Fruit fly (Drosophila melanogaster) whole organism, embryonic: ENCODE data around the gene Osi10a.

ENCODE experiments used
- Blimp-1 ChIP-seq: fragments of 200-800 bp; sonication (Bioruptor generic); optimal IDR thresholded peaks from 3 replicates; lab custom pipeline; 2018; ENCODE audit warnings: missing biosample characterization, missing genetic modification characterization, mild to moderate bottlenecking, moderate library complexity, missing genetic modification reagents
- CG14667 ChIP-seq: fragments of 200-800 bp; sonication (Bioruptor generic); IDR thresholded peaks from 2 replicates; pipeline ENCODE4 v1.3.6; 2022; ENCODE audit warnings: missing biosample characterization, missing genetic modification characterization
- CG1529 ChIP-seq: fragments of 200-800 bp; sonication (Bioruptor generic); optimal IDR thresholded peaks from 3 replicates; lab custom pipeline; 2018; ENCODE audit warnings: missing biosample characterization, missing genetic modification characterization
- CG15479 ChIP-seq: fragments of 200-800 bp; sonication (Bioruptor generic); optimal IDR thresholded peaks from 3 replicates; lab custom pipeline; 2019; ENCODE audit warnings: missing biosample characterization, mild to moderate bottlenecking, missing genetic modification characterization, moderate library complexity
- CG15696 ChIP-seq: fragments of 200-800 bp; sonication (Bioruptor generic); optimal IDR thresholded peaks from 2 replicates; lab custom pipeline; 2019; ENCODE audit warnings: missing biosample characterization, mild to moderate bottlenecking, missing genetic modification characterization, moderate library complexity
- CG1647 ChIP-seq: fragments of 200-800 bp; sonication (Bioruptor generic); optimal IDR thresholded peaks from 3 replicates; lab custom pipeline; 2016; ENCODE audit warnings: missing biosample characterization, missing genetic modification characterization
- CG16779 ChIP-seq: fragments of 200-800 bp; sonication (Bioruptor generic); IDR thresholded peaks from 2 replicates; pipeline ENCODE4 v1.3.6; 2022; ENCODE audit warnings: missing biosample characterization, missing genetic modification characterization
- CG17359 ChIP-seq: fragments of 200-800 bp; sonication (Bioruptor generic); optimal IDR thresholded peaks from 3 replicates; lab custom pipeline; 2018; ENCODE audit warnings: missing biosample characterization, mild to moderate bottlenecking, missing genetic modification characterization, moderate library complexity
- CG17912 ChIP-seq: fragments of 200-800 bp; sonication (Bioruptor generic); optimal IDR thresholded peaks from 2 replicates; lab custom pipeline; 2018; ENCODE audit warnings: missing biosample characterization, mild to moderate bottlenecking, missing genetic modification characterization
- CG2199 ChIP-seq: fragments of 200-800 bp; sonication (Bioruptor generic); IDR thresholded peaks from 3 replicates; pipeline ENCODE4 v1.3.6; 2022; ENCODE audit warnings: missing biosample characterization, missing genetic modification characterization
- CG2678 ChIP-seq: fragments of 200-800 bp; sonication (Bioruptor generic); optimal IDR thresholded peaks from 3 replicates; lab custom pipeline; 2019; ENCODE audit warnings: missing biosample characterization, mild to moderate bottlenecking, missing genetic modification characterization, moderate library complexity
- CG2875 ChIP-seq: fragments of 200-800 bp; sonication (Bioruptor generic); optimal IDR thresholded peaks from 2 replicates; lab custom pipeline; 2017; ENCODE audit warnings: missing biosample characterization, mild to moderate bottlenecking, missing genetic modification characterization, missing genetic modification reagents
- CG31441 ChIP-seq: fragments of 200-800 bp; sonication (Bioruptor generic); IDR thresholded peaks from 2 replicates; pipeline ENCODE4 v1.3.6; 2022; ENCODE audit warnings: missing biosample characterization, missing genetic modification characterization
- CG33557 ChIP-seq: fragments of 200-800 bp; sonication (Bioruptor generic); optimal IDR thresholded peaks from 2 replicates; lab custom pipeline; 2019; ENCODE audit warnings: missing biosample characterization, mild to moderate bottlenecking, missing genetic modification characterization, moderate library complexity
- CG42726 ChIP-seq: fragments of 200-800 bp; sonication (Bioruptor generic); IDR thresholded peaks from 2 replicates; pipeline ENCODE4 v1.3.6; 2022; ENCODE audit warnings: missing biosample characterization, missing genetic modification characterization; ENCODE audit not compliant: partially characterized antibody
- CG7357 ChIP-seq: fragments of 200-800 bp; sonication (Bioruptor generic); IDR thresholded peaks from 3 replicates; pipeline ENCODE4 v1.3.6; 2022; ENCODE audit warnings: missing biosample characterization, missing genetic modification characterization
- CG7556 ChIP-seq: fragments of 200-800 bp; sonication (Bioruptor generic); optimal IDR thresholded peaks from 2 replicates; lab custom pipeline; 2017; ENCODE audit warnings: missing biosample characterization, mild to moderate bottlenecking, missing genetic modification characterization
- CG8281 ChIP-seq: fragments of 200-800 bp; sonication (Bioruptor generic); optimal IDR thresholded peaks from 2 replicates; lab custom pipeline; 2018; ENCODE audit warnings: missing biosample characterization, mild to moderate bottlenecking, missing genetic modification characterization, moderate library complexity
- CG8388 ChIP-seq: fragments of 200-800 bp; sonication (Bioruptor generic); optimal IDR thresholded peaks from 2 replicates; lab custom pipeline; 2019; ENCODE audit warnings: missing biosample characterization, mild to moderate bottlenecking, missing genetic modification characterization, moderate library complexity
- CG9437 ChIP-seq: fragments of 200-800 bp; sonication (Bioruptor generic); optimal IDR thresholded peaks from 2 replicates; lab custom pipeline; 2018; ENCODE audit warnings: missing biosample characterization, mild to moderate bottlenecking, missing genetic modification characterization
- D19A ChIP-seq: fragments of 200-800 bp; optimal IDR thresholded peaks from 3 replicates; lab custom pipeline; 2019; ENCODE audit warnings: missing biosample characterization, mild to moderate bottlenecking, missing genetic modification characterization, moderate library complexity
- Dbx ChIP-seq: fragments of 200-800 bp; sonication (Bioruptor generic); IDR thresholded peaks from 3 replicates; pipeline ENCODE4 v1.3.6; 2022; ENCODE audit warnings: missing biosample characterization, missing genetic modification characterization
- Dip2 ChIP-seq: fragments of 200-800 bp; sonication (Bioruptor generic); IDR thresholded peaks from 2 replicates; pipeline ENCODE4 v1.3.6; 2022; ENCODE audit warnings: missing biosample characterization, missing genetic modification characterization
- Ets65A ChIP-seq: fragments of 200-800 bp; sonication (Bioruptor generic); peaks from one replicate; lab custom pipeline; 2016; ENCODE audit warnings: missing biosample characterization, missing genetic modification characterization
- Ets97D ChIP-seq: fragments of 200-800 bp; sonication (Bioruptor generic); optimal IDR thresholded peaks from 3 replicates; lab custom pipeline; 2016; ENCODE audit warnings: missing biosample characterization, missing genetic modification characterization
- NFAT ChIP-seq: fragments of 200-800 bp; sonication (Bioruptor generic); IDR thresholded peaks from 2 replicates; pipeline ENCODE4 v1.3.6; 2022; ENCODE audit warnings: missing biosample characterization, missing genetic modification characterization
- Oli ChIP-seq: fragments of 200-800 bp; sonication (Bioruptor generic); optimal IDR thresholded peaks from 2 replicates; lab custom pipeline; 2018; ENCODE audit warnings: missing biosample characterization, mild to moderate bottlenecking, missing genetic modification characterization, moderate library complexity
- Sox100B ChIP-seq: fragments of 200-800 bp; sonication (Bioruptor generic); optimal IDR thresholded peaks from 3 replicates; lab custom pipeline; 2018; ENCODE audit warnings: missing biosample characterization, mild to moderate bottlenecking, missing genetic modification characterization
- Ssrp ChIP-seq: fragments of 200-800 bp; sonication (Bioruptor generic); optimal IDR thresholded peaks from 2 replicates; lab custom pipeline; 2018; ENCODE audit warnings: missing biosample characterization, mild to moderate bottlenecking, missing genetic modification characterization, moderate library complexity
- Xbp1 ChIP-seq: fragments of 200-800 bp; sonication (Bioruptor generic); optimal IDR thresholded peaks from 3 replicates; lab custom pipeline; 2016; ENCODE audit warnings: missing biosample characterization, mild to moderate bottlenecking, missing genetic modification characterization
- chn ChIP-seq: fragments of 200-800 bp; sonication (Bioruptor generic); optimal IDR thresholded peaks from 2 replicates; lab custom pipeline; 2016; ENCODE audit warnings: missing biosample characterization, missing genetic modification characterization
- crol ChIP-seq: fragments of 200-800 bp; sonication (Bioruptor generic); IDR thresholded peaks from 2 replicates; pipeline ENCODE4 v1.3.6; 2022; ENCODE audit warnings: missing biosample characterization, missing genetic modification characterization
- danr ChIP-seq: fragments of 200-800 bp; sonication (Bioruptor generic); IDR thresholded peaks from 2 replicates; pipeline ENCODE4 v1.3.6; 2022; ENCODE audit warnings: missing biosample characterization, missing genetic modification characterization
- dmrt99B ChIP-seq: fragments of 200-800 bp; sonication (Bioruptor generic); optimal IDR thresholded peaks from 2 replicates; lab custom pipeline; 2018; ENCODE audit warnings: missing biosample characterization, mild to moderate bottlenecking, missing genetic modification characterization, moderate library complexity
- emc ChIP-seq: fragments of 200-800 bp; sonication (Bioruptor generic); optimal IDR thresholded peaks from 2 replicates; lab custom pipeline; 2016; ENCODE audit warnings: missing biosample characterization, missing genetic modification characterization
- ewg ChIP-seq: fragments of 200-800 bp; sonication (Bioruptor generic); optimal IDR thresholded peaks from 3 replicates; lab custom pipeline; 2017; ENCODE audit warnings: mild to moderate bottlenecking, missing biosample characterization, missing genetic modification reagents, missing genetic modification characterization
- gem ChIP-seq: fragments of 200-800 bp; sonication (Bioruptor generic); optimal IDR thresholded peaks from 2 replicates; lab custom pipeline; 2019; ENCODE audit warnings: missing biosample characterization, mild to moderate bottlenecking, missing genetic modification characterization, moderate library complexity
- gfzf ChIP-seq: fragments of 200-800 bp; sonication (Bioruptor generic); optimal IDR thresholded peaks from 2 replicates; lab custom pipeline; 2016; ENCODE audit warnings: missing biosample characterization, mild to moderate bottlenecking, missing genetic modification characterization, moderate library complexity
- grn ChIP-seq: fragments of 200-800 bp; sonication (Bioruptor generic); optimal IDR thresholded peaks from 3 replicates; lab custom pipeline; 2017; ENCODE audit warnings: missing biosample characterization, missing genetic modification characterization
- hkb ChIP-seq, 2 experiments: fragments of 200-800 bp in 1 of 2; fragments of >200 bp in 1 of 2; sonication (Bioruptor generic) in 1 of 2; IDR thresholded peaks in 1 of 2; optimal IDR thresholded peaks in 1 of 2; 2 replicates each; pipeline versions ENCODE4 v1.3.6 to Lab custom; 2017 to 2022; ENCODE audit warnings: missing biosample characterization in 1 of 2, missing genetic modification characterization in 1 of 2
- pnt ChIP-seq: fragments of 200-800 bp; sonication (Bioruptor generic); optimal IDR thresholded peaks from 3 replicates; lab custom pipeline; 2016; ENCODE audit warnings: missing biosample characterization, missing genetic modification characterization
- sc ChIP-seq, 3 experiments: fragments of >200 bp in 2 of 3; fragments of 200-800 bp in 1 of 3; sonication (Bioruptor generic) in 1 of 3; optimal IDR thresholded peaks; 2 replicates in 2 of 3; 3 replicates in 1 of 3; lab custom pipeline; 2017; ENCODE audit warnings: mild to moderate bottlenecking in 1 of 3, missing biosample characterization in 1 of 3, missing genetic modification characterization in 1 of 3, missing genetic modification reagents in 1 of 3
- sisA ChIP-seq: fragments of 200-800 bp; sonication (Bioruptor generic); IDR thresholded peaks from 2 replicates; pipeline ENCODE4 v1.3.6; 2022; ENCODE audit warnings: missing biosample characterization, missing genetic modification characterization
- slou ChIP-seq: fragments of 200-800 bp; sonication (Bioruptor generic); optimal IDR thresholded peaks from 3 replicates; lab custom pipeline; 2016; ENCODE audit warnings: missing biosample characterization, missing genetic modification characterization
- tin ChIP-seq: fragments of 200-800 bp; sonication (Bioruptor generic); optimal IDR thresholded peaks from 3 replicates; lab custom pipeline; 2016; ENCODE audit warnings: missing biosample characterization, missing genetic modification characterization
- unpg ChIP-seq: fragments of 200-800 bp; sonication (Bioruptor generic); optimal IDR thresholded peaks from 3 replicates; lab custom pipeline; 2018; ENCODE audit warnings: missing biosample characterization, mild to moderate bottlenecking, missing genetic modification characterization, moderate library complexity

Gene Osi10a

DNA sequence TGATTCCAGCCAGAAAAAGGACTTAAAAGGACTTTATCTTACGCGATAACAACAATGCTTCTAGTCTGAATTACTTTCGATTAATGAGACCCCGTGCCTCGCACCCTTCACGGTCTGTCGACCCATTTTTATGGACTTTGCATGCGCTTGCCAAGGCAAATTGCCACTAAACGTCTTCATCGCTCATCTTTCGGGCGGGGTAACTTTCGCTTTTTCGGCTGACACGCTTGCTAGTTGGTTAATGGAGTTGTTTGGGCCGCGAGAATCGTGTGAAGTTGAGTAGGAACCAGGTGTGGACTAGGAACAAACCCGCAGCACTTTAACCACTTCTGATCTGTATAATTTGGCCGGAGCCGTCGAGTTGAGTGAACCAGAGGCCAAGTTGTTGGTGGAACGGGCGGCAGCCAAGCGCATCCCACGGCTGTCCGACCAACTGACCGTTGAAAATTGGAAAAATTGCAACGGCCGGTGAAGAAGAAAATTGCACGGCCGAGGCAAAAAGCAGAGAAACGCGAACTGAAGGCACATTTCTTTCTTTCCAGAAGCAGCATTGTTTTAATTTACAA, 36.7 kb upstream of the Osi10a start, which contains the start of gene Osi5:
Gene Osi5, plus strand, starts transcription at position 516 of the 566 bp plus-strand sequence.
- peak; percentile 95 for TF ChIP-seq Blimp-1
- no peak for TF ChIP-seq emc (GFP tag; lab: Kevin White, UChicago)
- TF ChIP-seq CG8281, result no peak
- no peak for TF ChIP-seq tin (GFP tag; lab: Kevin White, UChicago)
- no peak for TF ChIP-seq pnt (GFP tag; lab: Kevin White, UChicago)
- TF ChIP-seq CG17912 (GFP tag; lab: Kevin White, UChicago), result no peak
- no peak for TF ChIP-seq danr (GFP tag; lab: Robert Waterston, UW)
- peak; percentile 4 for TF ChIP-seq Ets65A (GFP tag; lab: Kevin White, UChicago)
- no peak for TF ChIP-seq grn (GFP tag; lab: Kevin White, UChicago)
- no peak for TF ChIP-seq CG33557 (GFP tag; lab: Kevin White, UChicago)
- no peak for TF ChIP-seq sisA
- TF ChIP-seq gfzf (GFP tag; lab: Kevin White, UChicago), result no peak
- no peak for TF ChIP-seq Dbx (GFP tag; lab: Robert Waterston, UW)
- TF ChIP-seq NFAT, result no peak
- TF ChIP-seq, all 482 proteins: peak for 2

DNA sequence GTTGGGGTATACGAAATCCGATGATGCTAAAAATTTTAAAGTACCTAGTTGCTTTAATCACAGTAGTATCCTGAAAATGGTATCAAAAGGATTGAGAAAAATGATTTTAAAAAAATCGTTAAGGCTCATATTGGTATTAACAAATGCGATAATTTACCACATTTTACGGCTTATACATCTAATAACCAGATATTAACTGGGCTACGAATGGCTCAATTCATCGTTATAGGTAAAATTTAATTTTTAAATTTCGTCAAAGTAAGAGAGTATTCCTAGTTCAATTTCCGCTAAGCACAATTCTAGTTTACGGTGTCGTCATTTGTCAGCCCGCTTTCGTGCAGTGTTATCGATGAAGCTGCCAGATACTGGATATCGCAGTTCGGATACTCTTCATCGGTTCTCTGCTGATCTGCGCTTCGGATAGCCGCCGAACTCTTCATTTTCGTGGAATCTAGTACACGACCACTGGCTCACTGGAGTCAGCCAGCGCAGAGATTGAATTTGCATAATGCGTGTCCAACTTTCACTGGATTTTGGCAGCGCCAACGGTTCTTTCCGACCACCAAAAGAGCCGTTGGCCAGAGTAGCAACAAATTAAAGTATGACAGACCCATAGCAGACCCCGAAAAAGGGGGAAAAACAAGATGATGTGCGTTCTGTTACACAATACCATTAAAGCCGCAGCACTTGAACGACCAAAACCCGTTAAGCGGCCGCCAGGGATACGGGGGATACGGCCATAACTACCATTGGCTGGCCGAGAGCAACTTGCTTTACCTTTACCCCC, 34.5 kb upstream of the Osi10a start:
- TF ChIP-seq sc (optimal IDR thresholded peaks at IDR 0.05; lab: Kevin White, UChicago), result no peak
- peak; percentile 53 for TF ChIP-seq sc (GFP tag; optimal IDR thresholded peaks at IDR 0.05; lab: Kevin White, UChicago)
- TF ChIP-seq CG1529 (GFP tag; lab: Kevin White, UChicago), result peak; percentile 37
- TF ChIP-seq Sox100B (GFP tag; lab: Kevin White, UChicago), result peak; percentile 31
- peak; percentile 85 for TF ChIP-seq Blimp-1
- TF ChIP-seq hkb (optimal IDR thresholded peaks at IDR 0.05; lab: Kevin White, UChicago), result no peak
- no peak for TF ChIP-seq hkb (GFP tag; IDR thresholded peaks at IDR 0.05; lab: Robert Waterston, UW)
- TF ChIP-seq unpg (GFP tag; lab: Kevin White, UChicago), result peak; percentile 14
- peak; percentile 19 for TF ChIP-seq Xbp1 (GFP tag; lab: Kevin White, UChicago)
- peak; percentile 25 for TF ChIP-seq Ssrp (tag; lab: Kevin White, UChicago)
- TF ChIP-seq dmrt99B (tag; lab: Kevin White, UChicago), result peak; percentile 45
- no peak for TF ChIP-seq CG15696
- peak; percentile 40 for TF ChIP-seq CG2875 (GFP tag; lab: Kevin White, UChicago)
- TF ChIP-seq CG15479, result no peak
- TF ChIP-seq Ets97D, result no peak
- peak; percentile 8 for TF ChIP-seq CG8388
- TF ChIP-seq D19A, result peak; percentile 65
- no peak for TF ChIP-seq Dip2
- no peak for TF ChIP-seq CG2199 (GFP tag; lab: Robert Waterston, UW)
- peak; percentile 56 for TF ChIP-seq Ets65A (GFP tag; lab: Kevin White, UChicago)
- TF ChIP-seq CG7556 (GFP tag; lab: Kevin White, UChicago), result peak; percentile 39
- no peak for TF ChIP-seq CG16779 (GFP tag; lab: Robert Waterston, UW)
- TF ChIP-seq crol (GFP tag; lab: Robert Waterston, UW), result no peak
- TF ChIP-seq CG17359 (tag; lab: Kevin White, UChicago), result peak; percentile 25
- peak; percentile 56 for TF ChIP-seq gem (tag; lab: Kevin White, UChicago)
- no peak for TF ChIP-seq CG7357
- no peak for TF ChIP-seq CG1647 (GFP tag; lab: Kevin White, UChicago)
- TF ChIP-seq ewg (GFP tag; lab: Kevin White, UChicago), result peak; percentile 9
- TF ChIP-seq CG31441 (GFP tag; lab: Robert Waterston, UW), result peak; percentile 62
- TF ChIP-seq CG42726, result no peak
- TF ChIP-seq CG2678 (tag; lab: Kevin White, UChicago), result peak; percentile 38
- no peak for TF ChIP-seq chn
- peak; percentile 38 for TF ChIP-seq Oli (tag; lab: Kevin White, UChicago)
- TF ChIP-seq slou (GFP tag; lab: Kevin White, UChicago), result no peak
- TF ChIP-seq CG9437 (GFP tag; lab: Kevin White, UChicago), result peak; percentile 23
- TF ChIP-seq CG14667, result no peak
